Worm (Caenorhabditis elegans) whole organism, midembryonic: ENCODE results near the gene prmt-4.

Source experiments
- T22C8.4 ChIP-seq: fragments of 200-800 bp; sonication (Bioruptor generic); IDR thresholded peaks from 2 replicates; pipeline ENCODE4 v1.3.6; 2022; ENCODE audit warnings: missing genetic modification characterization, missing compliant biosample characterization
- flt-1 ChIP-seq: fragments of 200-800 bp; sonication (Bioruptor generic); IDR thresholded peaks from 2 replicates; pipeline ENCODE4 v1.3.6; 2022; ENCODE audit warnings: missing genetic modification characterization, missing compliant biosample characterization
- tab-1 ChIP-seq: fragments of 200-800 bp; sonication (Bioruptor generic); IDR thresholded peaks from 2 replicates; pipeline ENCODE4 v1.3.6; 2022; ENCODE audit warnings: missing genetic modification characterization, missing compliant biosample characterization
- ztf-29 ChIP-seq: fragments of 200-800 bp; sonication (Bioruptor generic); IDR thresholded peaks from 2 replicates; pipeline ENCODE4 v1.3.6; 2022; ENCODE audit warnings: missing genetic modification reagents, missing genetic modification characterization, missing compliant biosample characterization

ce11 chrIV:633565-633964 is 30.1 kb upstream of the prmt-4 start:
- no peak for TF ChIP-seq flt-1 (GFP tag; lab: Robert Waterston, UW)
- TF ChIP-seq tab-1 (GFP tag; lab: Robert Waterston, UW), result no peak
- TF ChIP-seq T22C8.4 (GFP tag; lab: Robert Waterston, UW), result no peak
- no peak for TF ChIP-seq ztf-29
